Worm (Caenorhabditis elegans): ENCODE results near the gene oac-24.

oac-24 gene

DNA sequence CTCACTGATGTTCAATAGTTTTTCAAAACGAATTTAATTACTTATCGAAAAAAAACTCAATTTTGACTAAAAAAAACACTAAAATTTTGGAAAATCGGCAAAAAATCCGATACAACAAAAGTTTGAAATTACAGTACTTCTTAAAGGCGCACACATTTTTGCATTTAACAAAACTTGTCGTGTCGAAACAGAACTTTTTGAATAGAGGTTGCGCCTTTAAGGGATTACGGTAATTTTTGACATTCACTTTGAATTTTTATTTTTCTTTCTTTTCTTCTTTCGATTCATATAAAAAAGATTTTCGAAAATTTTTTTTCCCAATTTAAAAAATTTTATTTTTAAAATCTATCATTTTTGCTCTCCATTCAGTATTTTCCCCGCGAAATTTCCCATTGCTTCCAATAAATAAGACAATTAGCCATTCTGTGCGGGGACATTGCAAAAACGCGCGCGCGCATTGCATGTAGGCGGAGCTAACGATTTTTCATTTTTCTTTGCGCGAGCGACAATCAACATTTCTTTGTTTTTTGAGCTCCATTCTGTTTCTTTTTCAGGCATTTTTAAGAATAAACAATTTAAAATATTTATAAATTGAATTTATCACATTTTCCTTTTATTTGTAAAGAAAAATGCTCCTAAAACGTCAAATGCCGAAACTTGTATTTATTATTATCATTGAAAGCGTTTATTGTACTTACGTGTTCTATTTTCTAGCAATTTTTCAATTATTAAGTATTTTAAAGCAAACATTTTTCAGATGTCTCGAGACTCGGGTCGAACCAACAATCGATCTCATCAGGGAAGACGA lies 20.8 kb downstream of the oac-24 start, which contains the start of gene F39G3.3 (continued):
- TF ChIP-seq ceh-43 (GFP tag; optimal IDR thresholded peaks at IDR 0.05) (peak; percentile 95), pha-4 (tag; optimal IDR thresholded peaks at IDR 0.05) (peak; percentile 2), lin-32 (GFP tag; optimal IDR thresholded peaks at IDR 0.05) (peak; percentile 58), sem-2 (GFP tag; optimal IDR thresholded peaks at IDR 0.05) (peak; percentile 67), elt-3 (tag; optimal IDR thresholded peaks at IDR 0.05) (no peak), nhr-2 (tag; optimal IDR thresholded peaks at IDR 0.05) (peak; percentile 65), ceh-83 (GFP tag; optimal IDR thresholded peaks at IDR 0.05) (peak; percentile 87), hlh-1 (tag; optimal IDR thresholded peaks at IDR 0.05) (peak; percentile 87), M03D4.4 (tag; optimal IDR thresholded peaks at IDR 0.05) (peak; percentile 92)

ce11 chrV:4733952-4734351 lies 23.4 kb downstream of the oac-24 start:
- peak; percentile 27 for TF ChIP-seq ceh-83 (GFP tag; optimal IDR thresholded peaks at IDR 0.05)
- TF ChIP-seq tbx-8 (GFP tag; optimal IDR thresholded peaks at IDR 0.05) = no peak

DNA sequence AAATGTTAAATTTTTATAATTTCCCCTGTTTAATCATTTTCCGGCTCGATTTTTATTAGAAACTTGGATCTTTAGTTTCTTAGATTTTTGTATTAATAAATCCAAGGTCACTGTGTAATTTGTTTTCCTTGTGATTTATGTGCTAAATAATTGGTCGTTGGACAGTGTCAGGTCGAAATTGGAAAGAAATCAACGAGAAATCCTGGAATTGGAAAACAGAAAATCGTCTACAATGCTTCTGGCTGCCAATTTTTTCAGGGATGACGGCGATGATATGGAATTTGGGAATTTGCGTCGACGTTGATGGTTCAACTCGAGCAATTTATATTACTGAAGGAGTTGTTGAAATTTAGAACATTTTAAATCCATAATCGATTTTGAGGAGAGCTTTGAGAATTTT lies 24.0 kb downstream of the oac-24 start:
- no peak for TF ChIP-seq ham-2 (GFP tag; optimal IDR thresholded peaks at IDR 0.05)
- TF ChIP-seq sptf-1 (tag; optimal IDR thresholded peaks at IDR 0.05) = no peak
- TF ChIP-seq nhr-28 (tag; optimal IDR thresholded peaks at IDR 0.05) = no peak
- TF ChIP-seq nhr-2 (tag; optimal IDR thresholded peaks at IDR 0.05) = no peak
- TF ChIP-seq elt-1 (tag; optimal IDR thresholded peaks at IDR 0.05; ENCODE audit: borderline replicate concordance, insufficient read depth) = no peak
- TF ChIP-seq nhr-76 (tag; optimal IDR thresholded peaks at IDR 0.05) = no peak
- no peak for TF ChIP-seq ztf-11 (tag; optimal IDR thresholded peaks at IDR 0.05)
- TF ChIP-seq hlh-1 (tag; optimal IDR thresholded peaks at IDR 0.05) = no peak
- TF ChIP-seq unc-39 (tag; optimal IDR thresholded peaks at IDR 0.05) = no peak
- no peak for TF ChIP-seq mls-2 (tag; optimal IDR thresholded peaks at IDR 0.05)
- TF ChIP-seq snpc-4 (tag; optimal IDR thresholded peaks at IDR 0.05) = no peak
- TF ChIP-seq zip-8 (tag; optimal IDR thresholded peaks at IDR 0.05) = no peak
- TF ChIP-seq lin-13 (tag; optimal IDR thresholded peaks at IDR 0.05) = no peak
- no peak for TF ChIP-seq ceh-43 (GFP tag; optimal IDR thresholded peaks at IDR 0.05)
- TF ChIP-seq ceh-39 (tag; optimal IDR thresholded peaks at IDR 0.05) = no peak
- no peak for TF ChIP-seq nhr-237 (tag; optimal IDR thresholded peaks at IDR 0.05)
- TF ChIP-seq cnd-1 (tag; optimal IDR thresholded peaks at IDR 0.05) = no peak

DNA sequence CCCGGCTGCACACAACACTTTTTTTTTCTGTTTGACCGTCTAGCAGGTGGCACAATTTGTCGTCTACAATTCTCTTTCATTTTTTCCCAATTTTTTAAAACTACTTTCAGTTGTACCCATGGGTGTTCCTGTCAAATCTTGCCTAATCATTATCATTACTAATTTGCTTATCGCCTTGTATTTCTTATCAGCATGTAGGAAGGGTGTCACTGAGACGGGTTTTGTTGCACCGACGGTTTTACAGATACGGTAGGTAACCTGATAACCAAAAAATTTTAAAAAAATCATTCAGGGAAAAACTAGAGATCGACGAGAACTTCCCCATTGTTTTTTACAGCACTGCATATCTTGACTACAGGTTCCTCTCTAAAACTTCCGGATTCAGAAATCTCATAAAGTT lies 27.2 kb downstream of the oac-24 start, which contains the start of gene F39G3.2:
F39G3.2 (plus strand) TSS at position 105 of the 400 bp plus-strand sequence.
- TF ChIP-seq elt-3 (tag; optimal IDR thresholded peaks at IDR 0.05) = no peak
- TF ChIP-seq pha-4 (tag; optimal IDR thresholded peaks at IDR 0.05) = no peak
- no peak for TF ChIP-seq elt-1 (tag; optimal IDR thresholded peaks at IDR 0.05; ENCODE audit: borderline replicate concordance, insufficient read depth)
- no peak for TF ChIP-seq mep-1 (tag; optimal IDR thresholded peaks at IDR 0.05)
- TF ChIP-seq ceh-43 (GFP tag; optimal IDR thresholded peaks at IDR 0.05) = no peak
- no peak for TF ChIP-seq M03D4.4 (tag; optimal IDR thresholded peaks at IDR 0.05)
- no peak for TF ChIP-seq lsy-2 (tag; optimal IDR thresholded peaks at IDR 0.05)
- TF ChIP-seq mls-2 (tag; optimal IDR thresholded peaks at IDR 0.05) = no peak
- TF ChIP-seq ceh-39 (tag; optimal IDR thresholded peaks at IDR 0.05) = no peak
- TF ChIP-seq hlh-1 (tag; optimal IDR thresholded peaks at IDR 0.05) = no peak
- TF ChIP-seq nhr-2 (tag; optimal IDR thresholded peaks at IDR 0.05) = no peak
- TF ChIP-seq ham-2 (GFP tag; optimal IDR thresholded peaks at IDR 0.05) = no peak

ce11 chrV:4742190-4742589 lies 31.6 kb downstream of the oac-24 start, which contains the start of gene ugt-61:
ugt-61 (plus strand) TSS chrV:4742422.
- no peak for TF ChIP-seq mab-5 (tag; optimal IDR thresholded peaks at IDR 0.05)
- no peak for TF ChIP-seq nhr-28 (tag; optimal IDR thresholded peaks at IDR 0.05)
- TF ChIP-seq zip-8 (tag; optimal IDR thresholded peaks at IDR 0.05) = no peak
- no peak for TF ChIP-seq hlh-1 (tag; optimal IDR thresholded peaks at IDR 0.05)
- TF ChIP-seq blmp-1 (tag; optimal IDR thresholded peaks at IDR 0.05) = no peak
- no peak for TF ChIP-seq lin-32 (GFP tag; optimal IDR thresholded peaks at IDR 0.05)
- no peak for TF ChIP-seq ceh-39 (tag; optimal IDR thresholded peaks at IDR 0.05)
- no peak for TF ChIP-seq flh-1 (GFP tag; optimal IDR thresholded peaks at IDR 0.05)
- TF ChIP-seq ceh-83 (GFP tag; optimal IDR thresholded peaks at IDR 0.05) = no peak
- no peak for TF ChIP-seq tbx-8 (GFP tag; optimal IDR thresholded peaks at IDR 0.05)
- no peak for TF ChIP-seq bed-3 (GFP tag; optimal IDR thresholded peaks at IDR 0.05)
- TF ChIP-seq nhr-2 (tag; optimal IDR thresholded peaks at IDR 0.05) = no peak
- TF ChIP-seq mep-1 (tag; optimal IDR thresholded peaks at IDR 0.05) = no peak
- no peak for TF ChIP-seq nhr-12 (tag; optimal IDR thresholded peaks at IDR 0.05)
- no peak for TF ChIP-seq unc-39 (tag; optimal IDR thresholded peaks at IDR 0.05)
- TF ChIP-seq sem-2 (GFP tag; optimal IDR thresholded peaks at IDR 0.05) = no peak
- TF ChIP-seq lin-13 (tag; optimal IDR thresholded peaks at IDR 0.05) = no peak
- no peak for TF ChIP-seq drap-1 (GFP tag; optimal IDR thresholded peaks at IDR 0.05)
- TF ChIP-seq lsy-2 (tag; optimal IDR thresholded peaks at IDR 0.05) = no peak
- TF ChIP-seq mls-2 (tag; optimal IDR thresholded peaks at IDR 0.05) = no peak

All from whole organism, mixed stage, embryonic.